Worm (Caenorhabditis elegans) whole organism, young adult: ENCODE data around the gene F18E9.3.

Experiments used
- Y53G8AR.9 ChIP-seq: fragments of 200-800 bp; sonication (Bioruptor generic); conservative IDR thresholded peaks from 2 replicates; pipeline ENCODE4 v1.3.6; 2022; ENCODE audit warnings: missing genetic modification reagents, missing genetic modification characterization, missing compliant biosample characterization
- Y95B8A.8 ChIP-seq: fragments of 200-800 bp; sonication (Bioruptor generic); IDR thresholded peaks from 2 replicates; pipeline ENCODE4 v1.3.6; 2022; ENCODE audit warnings: missing genetic modification reagents, missing genetic modification characterization, missing compliant biosample characterization
- ama-1 ChIP-seq, 3 experiments: fragments of 150-350 bp in 1 of 3; sonication (generic microtip) in 2 of 3; optimal IDR thresholded peaks; 2 replicates each; lab custom pipeline; 2014 to 2018; ENCODE audit warnings: missing biosample characterization in 2 of 3, missing genetic modification characterization in 2 of 3, missing genetic modification reagents in 2 of 3
- atf-7 ChIP-seq: sonication (generic microtip); optimal IDR thresholded peaks from 2 replicates; lab custom pipeline; 2017; ENCODE audit warnings: mild to moderate bottlenecking, missing genetic modification characterization, missing compliant biosample characterization
- dpl-1 ChIP-seq: fragments of 150-350 bp; optimal IDR thresholded peaks from 2 replicates; lab custom pipeline; 2014; ENCODE audit warnings: missing biosample characterization, missing genetic modification reagents, missing genetic modification characterization
- mcd-1 ChIP-seq: fragments of 200-800 bp; sonication (Bioruptor generic); IDR thresholded peaks from 2 replicates; pipeline ENCODE4 v1.3.6; 2022; ENCODE audit warnings: missing genetic modification reagents, missing genetic modification characterization, missing compliant biosample characterization
- nfya-1 ChIP-seq: sonication (generic microtip); optimal IDR thresholded peaks from 2 replicates; lab custom pipeline; 2017; ENCODE audit warnings: antibody characterized with exemption, missing compliant biosample characterization, missing genetic modification characterization, borderline replicate concordance; ENCODE audit not compliant: insufficient read depth
- snpc-1.3 ChIP-seq: sonication (generic microtip); optimal IDR thresholded peaks from 2 replicates; lab custom pipeline; 2017; ENCODE audit warnings: missing genetic modification characterization, mild to moderate bottlenecking, missing compliant biosample characterization, antibody characterized with exemption, moderate library complexity, missing genotype, missing genetic modification reagents; ENCODE audit not compliant: insufficient read depth
- unc-62 ChIP-seq: fragments of 150-350 bp; optimal IDR thresholded peaks from 2 replicates; lab custom pipeline; 2014; ENCODE audit warnings: missing biosample characterization, missing genetic modification reagents, missing genetic modification characterization
- ztf-26 ChIP-seq: sonication (generic microtip); optimal IDR thresholded peaks from 2 replicates; lab custom pipeline; 2017; ENCODE audit warnings: missing genetic modification characterization, missing compliant biosample characterization

ce11 chrX:8592881-8593280 is 6.9 kb downstream of the F18E9.3 start, which contains the start of gene nlp-7:
- TF ChIP-seq Y95B8A.8 (no peak), snpc-1.3 (no peak), ama-1 (optimal IDR thresholded peaks at IDR 0.05; lab: Kevin White, UChicago) (no peak), ama-1 (GFP tag; optimal IDR thresholded peaks at IDR 0.05; lab: Kevin White, UChicago) (no peak), Y53G8AR.9 (GFP tag; lab: Robert Waterston, UW) (no peak), ztf-26 (tag; lab: Kevin White, UChicago) (no peak), nfya-1 (no peak), dpl-1 (GFP tag; lab: Kevin White, UChicago) (no peak), unc-62 (no peak), atf-7 (tag; lab: Kevin White, UChicago) (no peak), mcd-1 (GFP tag; lab: Robert Waterston, UW) (no peak)
